Fruit fly (Drosophila melanogaster) whole organism, wandering third instar larva: ENCODE measurements around the gene BG642312.

Experiments used
- Mio ChIP-seq: sonication (Bioruptor generic); optimal IDR thresholded peaks from 2 replicates; lab custom pipeline; 2016; ENCODE audit warnings: missing biosample characterization, missing genetic modification characterization
- Sp1 ChIP-seq: fragments of 200-800 bp; sonication (Bioruptor generic); optimal IDR thresholded peaks from 3 replicates; lab custom pipeline; 2019; ENCODE audit warnings: missing biosample characterization, mild to moderate bottlenecking, missing genetic modification characterization, moderate library complexity
- lola ChIP-seq: fragments of >200 bp; optimal IDR thresholded peaks from 2 replicates; lab custom pipeline; 2017; ENCODE audit warnings: missing biosample characterization, missing genetic modification characterization
- rgr ChIP-seq: fragments of 200-800 bp; sonication (Bioruptor generic); optimal IDR thresholded peaks from 3 replicates; lab custom pipeline; 2016; ENCODE audit warnings: missing biosample characterization, mild to moderate bottlenecking, missing genetic modification characterization

DNA sequence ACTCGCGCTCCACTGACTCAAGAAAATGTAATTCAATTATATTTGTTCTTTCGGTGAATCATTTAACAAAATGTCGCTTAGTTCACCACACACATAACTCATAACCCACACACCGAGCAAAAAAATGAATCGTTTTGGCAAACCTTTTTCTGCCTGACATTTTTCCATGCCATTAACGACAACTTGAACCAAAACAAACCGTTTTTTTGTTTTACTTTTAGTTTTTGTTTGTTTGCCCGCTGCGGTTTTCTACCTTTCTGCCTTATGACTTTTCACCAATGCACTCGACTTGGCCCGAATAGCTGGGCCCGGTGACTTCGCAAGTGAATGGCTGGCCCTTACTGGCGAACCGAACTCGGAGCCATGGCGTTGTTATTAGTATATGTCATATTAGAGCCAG lies 34.3 kb upstream of the BG642312 start:
- TF ChIP-seq lola (GFP tag; lab: Kevin White, UChicago) (no peak), Sp1 (no peak), rgr (GFP tag; lab: Kevin White, UChicago) (no peak), Mio (GFP tag; lab: Kevin White, UChicago) (no peak)
